Fruit fly (Drosophila melanogaster) whole organism, wandering third instar larva: Measurements from ENCODE around the gene CG10031.

Experiments
- Abd-B ChIP-seq: fragments of >200 bp; optimal IDR thresholded peaks from 2 replicates; lab custom pipeline; 2017; ENCODE audit warnings: missing biosample characterization, missing genetic modification characterization
- Dfd ChIP-seq: fragments of >200 bp; optimal IDR thresholded peaks from 2 replicates; lab custom pipeline; 2017; ENCODE audit warnings: missing biosample characterization, missing genetic modification characterization
- HLH106 ChIP-seq: fragments of 200-800 bp; optimal IDR thresholded peaks from 3 replicates; lab custom pipeline; 2019; ENCODE audit warnings: missing biosample characterization, mild to moderate bottlenecking, missing genetic modification characterization, moderate library complexity
- Myc ChIP-seq: fragments of >200 bp; optimal IDR thresholded peaks from 2 replicates; lab custom pipeline; 2017
- N ChIP-seq: fragments of >200 bp; optimal IDR thresholded peaks from 2 replicates; lab custom pipeline; 2018; ENCODE audit warnings: missing biosample characterization, missing external identifiers, missing genetic modification characterization
- OdsH ChIP-seq: fragments of 200-800 bp; sonication (Bioruptor generic); optimal IDR thresholded peaks from 2 replicates; lab custom pipeline; 2016; ENCODE audit warnings: missing biosample characterization, mild to moderate bottlenecking, missing genetic modification characterization
- Rel ChIP-seq, 2 experiments: fragments of 200-800 bp; sonication (Bioruptor generic) in 1 of 2; optimal IDR thresholded peaks; 2 replicates in 1 of 2; 3 replicates in 1 of 2; lab custom pipeline; 2016 to 2019; ENCODE audit warnings: mild to moderate bottlenecking in 2 of 2, missing biosample characterization in 2 of 2, missing genetic modification characterization in 2 of 2, moderate library complexity in 1 of 2
- Vsx2 ChIP-seq: fragments of 200-300, 225-300 bp; sonication (Bioruptor generic); optimal IDR thresholded peaks from 2 replicates; lab custom pipeline; 2018; ENCODE audit warnings: missing biosample characterization, missing genetic modification characterization; ENCODE audit not compliant: partially characterized antibody
- fru ChIP-seq: fragments of 200-800 bp; sonication (Bioruptor generic); optimal IDR thresholded peaks from 3 replicates; lab custom pipeline; 2016; ENCODE audit warnings: missing biosample characterization, mild to moderate bottlenecking, missing genetic modification characterization
- h ChIP-seq: fragments of 200-800 bp; sonication (Bioruptor generic); optimal IDR thresholded peaks from 3 replicates; lab custom pipeline; 2016; ENCODE audit warnings: missing biosample characterization, mild to moderate bottlenecking, missing genetic modification characterization
- jim ChIP-seq: fragments of 175-275, 200-325 bp; sonication (Bioruptor generic); optimal IDR thresholded peaks from 2 replicates; lab custom pipeline; 2016; ENCODE audit warnings: missing biosample characterization, mild to moderate bottlenecking, missing genetic modification characterization
- psq ChIP-seq: fragments of 200-800 bp; sonication (Bioruptor generic); optimal IDR thresholded peaks from 3 replicates; lab custom pipeline; 2017; ENCODE audit warnings: missing biosample characterization, mild to moderate bottlenecking, missing genetic modification characterization, moderate library complexity
- sv ChIP-seq: fragments of 200-800 bp; sonication (Bioruptor generic); optimal IDR thresholded peaks from 3 replicates; lab custom pipeline; 2016; ENCODE audit warnings: missing biosample characterization, missing genetic modification characterization
- usp ChIP-seq: fragments of >200 bp; optimal IDR thresholded peaks from 2 replicates; lab custom pipeline; 2017; ENCODE audit warnings: missing biosample characterization, missing genetic modification characterization

DNA sequence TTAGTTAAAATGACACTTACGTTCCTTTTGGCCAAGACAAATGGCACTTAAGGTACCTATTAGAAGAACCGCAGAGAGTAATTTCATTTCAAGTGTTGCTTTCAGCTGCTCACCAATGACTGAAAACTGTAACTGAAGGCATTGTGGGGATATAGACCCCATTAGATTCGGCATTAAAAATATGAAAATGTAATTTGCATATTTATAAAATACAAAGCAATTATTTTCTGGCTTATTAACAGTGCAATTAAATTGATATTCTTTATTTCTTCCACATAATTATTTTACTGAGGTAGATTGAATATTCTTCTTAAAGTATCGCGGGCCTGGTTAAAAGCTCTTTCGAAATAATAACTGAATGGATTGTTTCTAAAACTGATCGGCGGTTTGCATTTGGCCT lies 29.9 kb downstream of the CG10031 start, which contains the start of gene Sfp24Bd:
- no peak for TF ChIP-seq Abd-B (GFP tag; lab: Kevin White, UChicago)
- TF ChIP-seq Dfd: no peak
- no peak for TF ChIP-seq OdsH (GFP tag; lab: Kevin White, UChicago)
- no peak for TF ChIP-seq N (GFP tag; lab: Kevin White, UChicago)
- TF ChIP-seq jim (GFP tag; lab: Kevin White, UChicago): no peak
- TF ChIP-seq Rel (GFP tag; optimal IDR thresholded peaks at IDR 0.05; lab: Kevin White, UChicago): no peak
- no peak for TF ChIP-seq Rel (tag; optimal IDR thresholded peaks at IDR 0.05; lab: Kevin White, UChicago)
- no peak for TF ChIP-seq sv (GFP tag; lab: Kevin White, UChicago)
- TF ChIP-seq Myc: no peak
- no peak for TF ChIP-seq HLH106 (tag; lab: Kevin White, UChicago)
- TF ChIP-seq h (GFP tag; lab: Kevin White, UChicago): no peak
- no peak for TF ChIP-seq fru
- no peak for TF ChIP-seq Vsx2
- TF ChIP-seq psq (GFP tag; lab: Kevin White, UChicago): no peak
- no peak for TF ChIP-seq usp (GFP tag; lab: Kevin White, UChicago)
